Worm (Caenorhabditis elegans): ENCODE data around the gene F56D6.12.

The F56D6.12 gene

DNA sequence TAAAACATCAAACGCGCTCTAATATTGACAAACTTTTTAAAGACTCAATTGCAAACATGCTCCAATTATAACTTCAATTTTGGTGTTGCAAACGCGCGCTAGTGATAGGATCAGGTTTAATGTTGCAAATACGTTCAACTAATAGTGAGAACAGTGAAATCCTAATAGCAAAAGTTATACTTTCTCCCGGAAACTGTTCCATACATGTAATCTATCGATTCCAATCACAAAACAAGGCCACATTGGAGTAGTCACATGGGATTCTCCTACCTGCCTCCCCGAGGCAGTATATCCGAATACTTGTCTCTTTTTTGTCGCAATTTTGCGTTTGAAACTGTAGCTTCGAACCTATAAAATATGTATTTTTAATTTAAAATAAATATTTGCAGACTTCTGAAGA, 38.1 kb upstream of the F56D6.12 start:
- no peak for TF ChIP-seq ceh-36 (tag; optimal IDR thresholded peaks at IDR 0.05)
- no peak for TF ChIP-seq tbx-37 (GFP tag; conservative IDR thresholded peaks at IDR 0.05)
- no peak for TF ChIP-seq tbx-11 (GFP tag; IDR thresholded peaks at IDR 0.05)
- TF ChIP-seq scrt-1 (GFP tag; IDR thresholded peaks at IDR 0.05): no peak
- TF ChIP-seq ceh-13 (GFP tag; optimal IDR thresholded peaks at IDR 0.05): no peak
- TF ChIP-seq tra-4 (tag; optimal IDR thresholded peaks at IDR 0.05): no peak
- no peak for TF ChIP-seq sea-1 (GFP tag; conservative IDR thresholded peaks at IDR 0.05)
- TF ChIP-seq hmbx-1 (tag; optimal IDR thresholded peaks at IDR 0.05): no peak
- no peak for TF ChIP-seq ets-7 (tag; optimal IDR thresholded peaks at IDR 0.05)
- no peak for TF ChIP-seq ama-1 (optimal IDR thresholded peaks at IDR 0.05)
- no peak for TF ChIP-seq aly-1 (tag; optimal IDR thresholded peaks at IDR 0.05)
- TF ChIP-seq pes-1 (GFP tag; IDR thresholded peaks at IDR 0.05): no peak
- no peak for TF ChIP-seq hnd-1 (tag; optimal IDR thresholded peaks at IDR 0.05)
- TF ChIP-seq F13C5.2 (tag; optimal IDR thresholded peaks at IDR 0.05): no peak
- no peak for TF ChIP-seq B0310.2 (tag; optimal IDR thresholded peaks at IDR 0.05)
- TF ChIP-seq flt-1 (GFP tag; IDR thresholded peaks at IDR 0.05): no peak
- no peak for TF ChIP-seq hmg-4 (GFP tag; optimal IDR thresholded peaks at IDR 0.05)

DNA sequence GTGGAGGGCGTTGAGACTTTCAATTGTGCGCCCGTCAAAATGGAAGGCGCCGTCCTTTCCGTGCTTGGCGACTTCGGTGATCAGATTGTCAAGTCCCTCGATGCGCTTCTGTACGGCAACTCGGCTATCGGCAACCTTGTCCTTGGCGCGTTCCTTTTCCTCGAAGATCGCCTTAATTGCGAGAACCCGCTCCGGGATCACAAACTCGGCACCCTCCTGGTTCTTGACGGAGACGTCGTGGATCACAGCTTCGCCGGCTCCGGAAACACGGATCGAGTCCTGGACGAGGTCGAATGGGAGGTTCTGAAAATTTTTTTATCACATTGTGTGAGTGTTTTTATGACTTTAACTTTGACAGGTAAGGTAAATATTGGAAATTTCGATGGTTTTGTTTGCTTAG, 34.7 kb upstream of the F56D6.12 start:
- no peak for TF ChIP-seq F13C5.2 (tag; optimal IDR thresholded peaks at IDR 0.05)
- no peak for TF ChIP-seq sea-1 (GFP tag; conservative IDR thresholded peaks at IDR 0.05)
- TF ChIP-seq tra-4 (tag; optimal IDR thresholded peaks at IDR 0.05): no peak
- no peak for TF ChIP-seq aly-1 (tag; optimal IDR thresholded peaks at IDR 0.05)
- TF ChIP-seq ama-1 (optimal IDR thresholded peaks at IDR 0.05): no peak
- TF ChIP-seq ceh-36 (tag; optimal IDR thresholded peaks at IDR 0.05): no peak
- TF ChIP-seq tbx-37 (GFP tag; conservative IDR thresholded peaks at IDR 0.05): no peak
- no peak for TF ChIP-seq tbx-11 (GFP tag; IDR thresholded peaks at IDR 0.05)
- TF ChIP-seq ceh-13 (GFP tag; optimal IDR thresholded peaks at IDR 0.05): no peak
- no peak for TF ChIP-seq B0310.2 (tag; optimal IDR thresholded peaks at IDR 0.05)
- TF ChIP-seq hmg-4 (GFP tag; optimal IDR thresholded peaks at IDR 0.05): no peak
- TF ChIP-seq ets-7 (tag; optimal IDR thresholded peaks at IDR 0.05): no peak
- no peak for TF ChIP-seq hmbx-1 (tag; optimal IDR thresholded peaks at IDR 0.05)
- no peak for TF ChIP-seq flt-1 (GFP tag; IDR thresholded peaks at IDR 0.05)
- no peak for TF ChIP-seq pes-1 (GFP tag; IDR thresholded peaks at IDR 0.05)
- TF ChIP-seq hnd-1 (tag; optimal IDR thresholded peaks at IDR 0.05): no peak

DNA sequence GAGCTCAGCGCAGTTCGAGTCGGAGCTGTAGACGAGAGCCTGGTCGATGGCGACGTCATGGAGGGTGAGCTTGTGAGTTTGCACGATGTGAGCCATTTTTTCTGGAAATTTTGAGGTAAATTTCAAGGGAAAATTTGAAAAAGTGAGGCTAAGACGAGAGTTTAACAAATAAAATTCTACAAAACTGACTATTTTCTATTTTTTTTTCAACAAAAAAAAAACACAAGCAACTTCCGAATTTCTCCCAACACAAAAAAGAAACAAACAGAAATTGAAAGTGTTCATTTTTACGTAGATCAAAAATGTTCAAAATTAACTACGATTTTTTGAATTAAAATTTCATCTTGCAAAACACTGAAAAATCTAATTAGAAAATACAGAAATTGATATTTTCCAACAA, 34.2 kb upstream of the F56D6.12 start, which contains the start of gene F37C4.5:
F37C4.5 (minus strand) TSS at position 101 of the 400 bp plus-strand sequence.
- TF ChIP-seq aly-1 (tag; optimal IDR thresholded peaks at IDR 0.05) (no peak), hmbx-1 (tag; optimal IDR thresholded peaks at IDR 0.05) (no peak), ceh-36 (tag; optimal IDR thresholded peaks at IDR 0.05) (no peak), ceh-13 (GFP tag; optimal IDR thresholded peaks at IDR 0.05) (no peak), sea-1 (GFP tag; conservative IDR thresholded peaks at IDR 0.05) (no peak), B0310.2 (tag; optimal IDR thresholded peaks at IDR 0.05) (no peak), hmg-4 (GFP tag; optimal IDR thresholded peaks at IDR 0.05) (no peak), hnd-1 (tag; optimal IDR thresholded peaks at IDR 0.05) (no peak), flt-1 (GFP tag; IDR thresholded peaks at IDR 0.05) (no peak), pes-1 (GFP tag; IDR thresholded peaks at IDR 0.05) (no peak), ets-7 (tag; optimal IDR thresholded peaks at IDR 0.05) (no peak), tra-4 (tag; optimal IDR thresholded peaks at IDR 0.05) (no peak), tbx-11 (GFP tag; IDR thresholded peaks at IDR 0.05) (no peak), F13C5.2 (tag; optimal IDR thresholded peaks at IDR 0.05) (no peak), tbx-37 (GFP tag; conservative IDR thresholded peaks at IDR 0.05) (no peak), ama-1 (optimal IDR thresholded peaks at IDR 0.05) (no peak), scrt-1 (GFP tag; IDR thresholded peaks at IDR 0.05) (no peak)

DNA sequence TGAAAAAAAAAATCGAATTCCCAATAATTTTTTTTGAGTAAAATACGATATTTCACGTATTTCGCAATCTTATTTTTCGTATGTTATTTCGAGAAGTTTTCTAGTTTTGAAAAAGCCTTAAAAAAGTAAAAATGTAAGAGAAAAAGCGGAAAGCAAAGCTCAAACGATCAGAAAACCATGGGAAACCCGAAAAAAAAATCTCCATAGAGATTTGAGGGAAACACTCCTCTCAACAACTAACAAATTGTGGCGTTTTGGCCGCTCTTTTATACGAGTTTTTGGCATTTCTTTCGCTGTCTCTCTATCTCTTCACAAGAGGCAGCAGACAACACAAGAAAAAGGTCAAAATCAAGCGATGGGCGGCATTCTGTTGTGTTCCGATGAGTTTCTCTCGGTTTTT, 33.5 kb upstream of the F56D6.12 start:
- no peak for TF ChIP-seq tra-4 (tag; optimal IDR thresholded peaks at IDR 0.05)
- no peak for TF ChIP-seq aly-1 (tag; optimal IDR thresholded peaks at IDR 0.05)
- TF ChIP-seq sea-1 (GFP tag; conservative IDR thresholded peaks at IDR 0.05): no peak
- no peak for TF ChIP-seq ceh-13 (GFP tag; optimal IDR thresholded peaks at IDR 0.05)
- no peak for TF ChIP-seq ama-1 (optimal IDR thresholded peaks at IDR 0.05)
- no peak for TF ChIP-seq hnd-1 (tag; optimal IDR thresholded peaks at IDR 0.05)
- TF ChIP-seq ets-7 (tag; optimal IDR thresholded peaks at IDR 0.05): no peak
- no peak for TF ChIP-seq hmg-4 (GFP tag; optimal IDR thresholded peaks at IDR 0.05)
- TF ChIP-seq scrt-1 (GFP tag; IDR thresholded peaks at IDR 0.05): no peak
- no peak for TF ChIP-seq B0310.2 (tag; optimal IDR thresholded peaks at IDR 0.05)
- no peak for TF ChIP-seq hmbx-1 (tag; optimal IDR thresholded peaks at IDR 0.05)
- TF ChIP-seq ceh-36 (tag; optimal IDR thresholded peaks at IDR 0.05): no peak
- TF ChIP-seq tbx-37 (GFP tag; conservative IDR thresholded peaks at IDR 0.05): no peak
- no peak for TF ChIP-seq pes-1 (GFP tag; IDR thresholded peaks at IDR 0.05)
- TF ChIP-seq flt-1 (GFP tag; IDR thresholded peaks at IDR 0.05): no peak
- no peak for TF ChIP-seq F13C5.2 (tag; optimal IDR thresholded peaks at IDR 0.05)

DNA sequence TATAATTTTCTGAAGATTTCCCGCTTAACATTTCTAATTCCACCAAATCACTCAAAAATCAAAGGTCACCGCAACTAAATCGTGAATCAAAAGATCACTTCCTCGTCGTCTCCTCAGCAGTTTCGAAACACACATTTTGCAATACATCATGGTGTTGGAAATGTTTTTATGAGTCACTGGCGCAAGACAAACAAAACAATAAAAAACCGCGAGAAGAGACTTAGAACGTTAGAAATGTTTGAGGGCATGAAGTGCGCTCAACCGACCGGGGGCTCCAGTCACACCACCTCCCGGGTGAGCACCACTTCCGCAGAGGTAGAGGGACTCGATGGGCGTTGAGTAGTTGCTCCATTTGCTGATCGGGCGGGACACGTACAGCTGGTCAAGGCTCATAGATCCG, 32.7 kb upstream of the F56D6.12 start:
- TF ChIP-seq sea-1 (GFP tag; conservative IDR thresholded peaks at IDR 0.05) (no peak), ceh-36 (tag; optimal IDR thresholded peaks at IDR 0.05) (no peak), pes-1 (GFP tag; IDR thresholded peaks at IDR 0.05) (no peak), ets-7 (tag; optimal IDR thresholded peaks at IDR 0.05) (no peak), hmbx-1 (tag; optimal IDR thresholded peaks at IDR 0.05) (no peak), hmg-4 (GFP tag; optimal IDR thresholded peaks at IDR 0.05) (no peak), tra-4 (tag; optimal IDR thresholded peaks at IDR 0.05) (no peak), ama-1 (optimal IDR thresholded peaks at IDR 0.05) (no peak), ceh-13 (GFP tag; optimal IDR thresholded peaks at IDR 0.05) (no peak), tbx-37 (GFP tag; conservative IDR thresholded peaks at IDR 0.05) (no peak), scrt-1 (GFP tag; IDR thresholded peaks at IDR 0.05) (no peak), aly-1 (tag; optimal IDR thresholded peaks at IDR 0.05) (no peak), tbx-11 (GFP tag; IDR thresholded peaks at IDR 0.05) (no peak), hnd-1 (tag; optimal IDR thresholded peaks at IDR 0.05) (no peak), B0310.2 (tag; optimal IDR thresholded peaks at IDR 0.05) (no peak)

DNA sequence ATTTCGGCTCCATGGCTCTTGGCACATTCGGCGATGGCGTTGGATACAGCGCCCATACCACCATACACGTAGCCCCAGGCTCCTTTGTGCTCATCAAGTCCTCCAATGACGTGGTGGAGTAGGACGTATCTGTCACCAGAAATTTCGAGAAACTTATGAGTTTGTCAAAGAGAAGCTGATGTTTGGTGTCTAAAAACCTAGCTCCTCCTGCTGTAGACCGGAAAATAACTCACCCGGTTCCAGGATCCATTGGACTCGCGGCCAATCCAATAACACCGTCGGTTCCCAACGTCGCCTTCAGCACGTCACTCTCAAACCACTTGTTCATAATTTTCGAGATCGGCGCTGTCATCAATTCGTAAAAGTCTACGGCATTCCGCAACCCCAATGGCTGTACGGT, 31.0 kb upstream of the F56D6.12 start:
- TF ChIP-seq tbx-37 (GFP tag; conservative IDR thresholded peaks at IDR 0.05) (no peak), flt-1 (GFP tag; IDR thresholded peaks at IDR 0.05) (no peak), B0310.2 (tag; optimal IDR thresholded peaks at IDR 0.05) (no peak), ceh-13 (GFP tag; optimal IDR thresholded peaks at IDR 0.05) (no peak)

DNA sequence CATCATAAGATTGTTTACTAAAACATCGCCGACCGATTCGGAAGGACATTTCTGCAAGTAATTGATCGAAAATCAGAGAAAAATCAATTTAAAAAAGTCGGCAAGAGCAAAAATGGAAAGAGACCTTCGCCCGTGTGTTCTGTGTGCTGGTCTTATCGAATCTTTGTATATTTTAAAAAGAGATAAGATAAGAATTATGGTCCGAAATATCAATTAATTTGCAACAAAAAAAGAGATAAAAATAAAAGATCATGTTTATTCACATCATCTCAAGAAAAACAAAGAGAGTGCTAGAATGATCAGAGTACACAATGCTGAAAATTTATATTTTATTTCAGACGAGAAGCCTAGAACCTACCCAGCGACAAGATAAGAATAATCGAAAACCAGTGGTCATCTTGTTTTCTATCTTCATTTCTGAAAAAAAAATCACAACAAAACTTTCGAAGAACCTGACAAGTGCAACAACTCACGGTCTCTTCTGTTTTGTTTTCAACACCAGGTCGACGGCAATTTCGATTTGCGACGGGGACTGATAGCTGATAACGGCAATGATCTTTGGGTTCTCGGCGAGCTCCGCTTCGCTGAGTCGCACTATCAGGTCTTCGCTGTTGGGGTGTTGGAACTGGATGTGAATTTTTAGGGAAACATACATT, 29.5 kb upstream of the F56D6.12 start, which contains the start of gene F37C4.6:
F37C4.6 (minus strand) TSS at position 51 of the 656 bp plus-strand sequence.
- TF ChIP-seq aly-1 (tag; optimal IDR thresholded peaks at IDR 0.05): no peak
- no peak for TF ChIP-seq ceh-13 (GFP tag; optimal IDR thresholded peaks at IDR 0.05)
- TF ChIP-seq ets-7 (tag; optimal IDR thresholded peaks at IDR 0.05): no peak
- TF ChIP-seq flt-1 (GFP tag; IDR thresholded peaks at IDR 0.05): no peak
- TF ChIP-seq sea-1 (GFP tag; conservative IDR thresholded peaks at IDR 0.05): no peak
- TF ChIP-seq pes-1 (GFP tag; IDR thresholded peaks at IDR 0.05): no peak
- no peak for TF ChIP-seq ceh-36 (tag; optimal IDR thresholded peaks at IDR 0.05)
- TF ChIP-seq tbx-37 (GFP tag; conservative IDR thresholded peaks at IDR 0.05): no peak
- no peak for TF ChIP-seq hnd-1 (tag; optimal IDR thresholded peaks at IDR 0.05)
- no peak for TF ChIP-seq scrt-1 (GFP tag; IDR thresholded peaks at IDR 0.05)
- no peak for TF ChIP-seq tbx-11 (GFP tag; IDR thresholded peaks at IDR 0.05)
- TF ChIP-seq ama-1 (optimal IDR thresholded peaks at IDR 0.05): no peak
- TF ChIP-seq B0310.2 (tag; optimal IDR thresholded peaks at IDR 0.05): no peak
- TF ChIP-seq F13C5.2 (tag; optimal IDR thresholded peaks at IDR 0.05): no peak
- TF ChIP-seq hmg-4 (GFP tag; optimal IDR thresholded peaks at IDR 0.05): no peak
- TF ChIP-seq hmbx-1 (tag; optimal IDR thresholded peaks at IDR 0.05): no peak
- TF ChIP-seq tra-4 (tag; optimal IDR thresholded peaks at IDR 0.05): no peak
